Worm (Caenorhabditis elegans) whole organism, midembryonic: ENCODE results near the gene C27D8.3.
"Not testable (repeated sequence)": the region's sequence is repeated elsewhere in the genome, so short reads cannot be mapped to it uniquely, and the experiment has no call there.

Experiments
- T22C8.4 ChIP-seq: fragments of 200-800 bp; sonication (Bioruptor generic); IDR thresholded peaks from 2 replicates; pipeline ENCODE4 v1.3.6; 2022; ENCODE audit warnings: missing genetic modification characterization, missing compliant biosample characterization
- cog-1 ChIP-seq: sonication (generic microtip); optimal IDR thresholded peaks from 2 replicates; lab custom pipeline; 2016; ENCODE audit warnings: missing genetic modification characterization, missing compliant biosample characterization
- flt-1 ChIP-seq: fragments of 200-800 bp; sonication (Bioruptor generic); IDR thresholded peaks from 2 replicates; pipeline ENCODE4 v1.3.6; 2022; ENCODE audit warnings: missing genetic modification characterization, missing compliant biosample characterization
- klf-2 ChIP-seq: fragments of 200-800 bp; sonication (Bioruptor generic); conservative IDR thresholded peaks from 2 replicates; pipeline ENCODE4 v1.3.6; 2022; ENCODE audit warnings: missing genetic modification reagents, missing genetic modification characterization, missing compliant biosample characterization
- med-1 ChIP-seq: sonication (generic microtip); optimal IDR thresholded peaks from 2 replicates; lab custom pipeline; 2017; ENCODE audit warnings: missing genetic modification characterization, mild to moderate bottlenecking, missing compliant biosample characterization, antibody characterized with exemption, missing genetic modification reagents; ENCODE audit not compliant: insufficient read depth
- ref-1 ChIP-seq: fragments of 200-800 bp; sonication (Bioruptor generic); conservative IDR thresholded peaks from 2 replicates; pipeline ENCODE4 v1.3.6; 2022; ENCODE audit warnings: missing genetic modification reagents, missing genetic modification characterization, missing compliant biosample characterization
- tab-1 ChIP-seq: fragments of 200-800 bp; sonication (Bioruptor generic); IDR thresholded peaks from 2 replicates; pipeline ENCODE4 v1.3.6; 2022; ENCODE audit warnings: missing genetic modification characterization, missing compliant biosample characterization
- ztf-23 ChIP-seq: fragments of 200-800 bp; sonication (Bioruptor generic); IDR thresholded peaks from 2 replicates; pipeline ENCODE4 v1.3.6; 2022; ENCODE audit warnings: missing genetic modification reagents, missing genetic modification characterization, missing compliant biosample characterization
- ztf-29 ChIP-seq: fragments of 200-800 bp; sonication (Bioruptor generic); IDR thresholded peaks from 2 replicates; pipeline ENCODE4 v1.3.6; 2022; ENCODE audit warnings: missing genetic modification reagents, missing genetic modification characterization, missing compliant biosample characterization

C27D8.3 gene

ce11 chrIV:12684341-12684740, 27.2 kb downstream of the C27D8.3 start, which contains the start of gene prmt-9:
prmt-9 (minus strand) TSS chrIV:12684378.
- TF ChIP-seq tab-1 (GFP tag; lab: Robert Waterston, UW), result no peak
- no peak for TF ChIP-seq ztf-29 (GFP tag; lab: Robert Waterston, UW)
- TF ChIP-seq ztf-23, result no peak
- no peak for TF ChIP-seq ref-1
- no peak for TF ChIP-seq T22C8.4 (GFP tag; lab: Robert Waterston, UW)
- TF ChIP-seq flt-1 (GFP tag; lab: Robert Waterston, UW), result no peak
- no peak for TF ChIP-seq med-1
- no peak for TF ChIP-seq klf-2 (GFP tag; lab: Robert Waterston, UW)
- TF ChIP-seq cog-1 (tag; lab: Kevin White, UChicago), result no peak

- TF ChIP-seq med-1; cog-1 (tag; lab: Kevin White, UChicago); tab-1 (GFP tag; lab: Robert Waterston, UW): not testable (repeated sequence)
Observed at ce11 chrIV:12677137-12677536, 34.4 kb downstream of the C27D8.3 start, which contains the start of gene T23B5.6. T23B5.6 (minus strand) TSS chrIV:12677237.

ce11 chrIV:12674700-12675099, 36.8 kb downstream of the C27D8.3 start, which contains the start of gene T23B5.4:
T23B5.4 (plus strand) TSS chrIV:12675000.
- TF ChIP-seq ztf-29 (GFP tag; lab: Robert Waterston, UW) (no peak), klf-2 (GFP tag; lab: Robert Waterston, UW) (no peak), ztf-23 (no peak), cog-1 (tag; lab: Kevin White, UChicago) (no peak), flt-1 (GFP tag; lab: Robert Waterston, UW) (no peak), ref-1 (no peak), med-1 (no peak), T22C8.4 (GFP tag; lab: Robert Waterston, UW) (no peak), tab-1 (GFP tag; lab: Robert Waterston, UW) (no peak)
